Worm (Caenorhabditis elegans): ENCODE results near the gene W10G6.6.

Gene W10G6.6

ce11 chrX:16285151-16285550 is 34.6 kb upstream of the W10G6.6 start (continued):
- TF ChIP-seq lin-13 (GFP tag; optimal IDR thresholded peaks at IDR 0.05) (no peak), hlh-4 (tag; optimal IDR thresholded peaks at IDR 0.05) (no peak), egl-27 (tag; optimal IDR thresholded peaks at IDR 0.05) (no peak), nhr-90 (tag; optimal IDR thresholded peaks at IDR 0.05; ENCODE audit: poor library complexity) (peak; percentile 31), unc-30 (tag; optimal IDR thresholded peaks at IDR 0.05) (no peak), sup-37 (GFP tag; optimal IDR thresholded peaks at IDR 0.05) (no peak), tbx-2 (tag; optimal IDR thresholded peaks at IDR 0.05) (no peak), ceh-88 (GFP tag; IDR thresholded peaks at IDR 0.05) (no peak), fkh-4 (tag; optimal IDR thresholded peaks at IDR 0.05; ENCODE audit: borderline replicate concordance) (no peak), rnt-1 (tag; optimal IDR thresholded peaks at IDR 0.05) (no peak), ceh-90 (tag; optimal IDR thresholded peaks at IDR 0.05) (no peak), irx-1 (tag; optimal IDR thresholded peaks at IDR 0.05) (no peak), mdl-1 (tag; optimal IDR thresholded peaks at IDR 0.05) (no peak), lir-3 (tag; optimal IDR thresholded peaks at IDR 0.05; ENCODE audit: poor library complexity) (no peak), nhr-28 (tag; optimal IDR thresholded peaks at IDR 0.05) (no peak), jun-1 (tag; optimal IDR thresholded peaks at IDR 0.05) (no peak), xbp-1 (tag; optimal IDR thresholded peaks at IDR 0.05) (no peak), fos-1 (tag; optimal IDR thresholded peaks at IDR 0.05) (no peak), lin-35 (GFP tag; optimal IDR thresholded peaks at IDR 0.05) (peak in 1 of 2 experiments; percentile 16), lin-15B (tag; optimal IDR thresholded peaks at IDR 0.05) (no peak), pag-3 (tag; optimal IDR thresholded peaks at IDR 0.05; ENCODE audit: borderline replicate concordance, insufficient read depth) (no peak), nhr-47 (tag; optimal IDR thresholded peaks at IDR 0.05) (peak; percentile 35), nhr-85 (tag) (peak; percentile 6), ceh-82 (tag; optimal IDR thresholded peaks at IDR 0.05) (no peak), pax-3 (tag; optimal IDR thresholded peaks at IDR 0.05) (no peak), efl-3 (GFP tag; optimal IDR thresholded peaks at IDR 0.05) (no peak), ceh-63 (GFP tag; optimal IDR thresholded peaks at IDR 0.05) (no peak), nhr-20 (tag; optimal IDR thresholded peaks at IDR 0.05) (peak; percentile 4), lsy-2 (tag; optimal IDR thresholded peaks at IDR 0.05) (no peak), tlp-1 (tag; optimal IDR thresholded peaks at IDR 0.05) (no peak), alr-1 (tag; optimal IDR thresholded peaks at IDR 0.05; ENCODE audit: borderline replicate concordance) (no peak), fkh-8 (tag; optimal IDR thresholded peaks at IDR 0.05) (no peak), nhr-237 (tag; optimal IDR thresholded peaks at IDR 0.05) (no peak), ceh-8 (GFP tag; optimal IDR thresholded peaks at IDR 0.05) (no peak), C34B4.2 (tag; optimal IDR thresholded peaks at IDR 0.05) (no peak), nhr-19 (GFP tag; conservative IDR thresholded peaks at IDR 0.05) (0 out of 2 replicates have a peak, but pooled peaks have one; percentile 13), aha-1 (tag; optimal IDR thresholded peaks at IDR 0.05) (no peak), mep-1 (tag; optimal IDR thresholded peaks at IDR 0.05) (no peak), grh-1 (GFP tag; IDR thresholded peaks at IDR 0.05) (no peak)

ce11 chrX:16283103-16283502 is 32.5 kb upstream of the W10G6.6 start, which contains the start of gene F52E10.2:
Gene F52E10.2 (minus strand): TSS chrX:16283203.
- TF ChIP-seq unc-62 (GFP tag; optimal IDR thresholded peaks at IDR 0.05) = no peak
- no peak for TF ChIP-seq alr-1 (tag; optimal IDR thresholded peaks at IDR 0.05; ENCODE audit: borderline replicate concordance)

DNA sequence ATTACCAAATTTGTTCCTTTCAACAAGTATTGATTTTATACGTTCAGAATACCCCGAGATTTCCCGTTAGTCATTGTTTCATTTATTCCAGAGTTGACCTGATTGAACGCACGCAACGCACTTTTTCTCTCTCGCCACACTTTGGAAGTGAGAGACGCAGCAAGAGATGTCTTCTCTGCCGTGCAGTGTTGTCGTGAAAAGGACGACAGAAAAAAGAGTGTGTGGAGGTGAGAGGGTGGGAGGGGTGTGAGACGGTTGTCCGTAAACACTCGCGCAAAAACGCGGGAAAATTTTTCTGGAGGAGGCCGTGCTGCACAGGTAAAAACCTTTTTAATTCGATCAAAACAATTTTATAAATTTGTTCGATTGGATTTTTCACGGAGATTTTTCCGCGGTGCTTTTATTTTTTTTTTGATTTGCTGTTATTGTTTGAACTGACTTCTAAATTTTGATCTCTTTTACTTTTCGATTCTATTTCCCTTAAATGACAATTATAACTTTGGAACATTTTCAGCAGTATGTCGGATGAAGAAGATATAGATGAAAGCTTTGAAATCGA is 24.8 kb upstream of the W10G6.6 start, which contains the start of gene sdc-1:
sdc-1 (plus strand) TSS at position 509 of the 559 bp plus-strand sequence.
- TF ChIP-seq nhr-11 (tag; optimal IDR thresholded peaks at IDR 0.05) (no peak), lir-3 (tag; optimal IDR thresholded peaks at IDR 0.05; ENCODE audit: poor library complexity) (no peak), lin-39 (tag; optimal IDR thresholded peaks at IDR 0.05) (no peak), efl-3 (GFP tag; optimal IDR thresholded peaks at IDR 0.05) (no peak), nhr-47 (tag; optimal IDR thresholded peaks at IDR 0.05) (peak; percentile 43), nhr-76 (tag; optimal IDR thresholded peaks at IDR 0.05) (no peak), ceh-88 (GFP tag; IDR thresholded peaks at IDR 0.05) (no peak), unc-30 (tag; optimal IDR thresholded peaks at IDR 0.05) (no peak), snu-23 (GFP tag; optimal IDR thresholded peaks at IDR 0.05) (peak; percentile 49), ceh-8 (GFP tag; optimal IDR thresholded peaks at IDR 0.05) (no peak), efl-1 (optimal IDR thresholded peaks at IDR 0.05) (peak; percentile 65 to 77), efl-1 (GFP tag; optimal IDR thresholded peaks at IDR 0.05 in 1 of 2) (peak; percentile 44 to 94), sptf-1 (tag; optimal IDR thresholded peaks at IDR 0.05) (no peak), lsy-2 (tag; optimal IDR thresholded peaks at IDR 0.05) (peak; percentile 28 to 53), nhr-85 (tag) (peak; percentile 48), zip-4 (GFP tag; optimal IDR thresholded peaks at IDR 0.05) (no peak), ces-1 (GFP tag; optimal IDR thresholded peaks at IDR 0.05) (no peak), snpc-4 (tag; optimal IDR thresholded peaks at IDR 0.05) (no peak), sox-4 (tag; optimal IDR thresholded peaks at IDR 0.05) (no peak)

All from whole organism, L1 larva.